Worm (Caenorhabditis elegans) whole organism, L4 larva: ENCODE results near the gene npp-15.

Experiments used
- F10B5.3 ChIP-seq: sonication (generic microtip); optimal IDR thresholded peaks from 2 replicates; lab custom pipeline; 2016; ENCODE audit warnings: mild to moderate bottlenecking, missing genetic modification characterization, missing compliant biosample characterization
- Y105C5A.15 ChIP-seq: fragments of 200-800 bp; sonication (Bioruptor generic); IDR thresholded peaks from 2 replicates; pipeline ENCODE4 v1.3.6; 2022; ENCODE audit warnings: missing genetic modification characterization, missing compliant biosample characterization
- ZK546.5 ChIP-seq, 2 experiments: sonication (generic microtip); optimal IDR thresholded peaks; 2 replicates each; lab custom pipeline; 2017; ENCODE audit warnings: missing biosample characterization in 2 of 2, missing genetic modification characterization in 2 of 2
- aha-1 ChIP-seq: fragments of 150-350 bp; peaks from one replicate; lab custom pipeline; 2014; ENCODE audit warnings: missing biosample characterization, missing genetic modification characterization
- ama-1 ChIP-seq: fragments of 150-350 bp; optimal IDR thresholded peaks from 2 replicates; lab custom pipeline; 2014; ENCODE audit warnings: inconsistent platforms, mixed read lengths
- arid-1 ChIP-seq: fragments of 200-800 bp; sonication (Bioruptor generic); conservative IDR thresholded peaks from 2 replicates; pipeline ENCODE4 v1.3.6; 2022; ENCODE audit warnings: missing genetic modification reagents, missing genetic modification characterization, missing compliant biosample characterization
- ceh-20 ChIP-seq: fragments of 200-800 bp; sonication (Bioruptor generic); IDR thresholded peaks from 2 replicates; pipeline ENCODE4 v1.3.6; 2022; ENCODE audit warnings: missing genetic modification reagents, missing genetic modification characterization, missing compliant biosample characterization
- ceh-44 ChIP-seq: fragments of 200-800 bp; sonication (Bioruptor generic); IDR thresholded peaks from 2 replicates; pipeline ENCODE4 v1.3.6; 2022; ENCODE audit warnings: missing genetic modification reagents, missing genetic modification characterization, missing compliant biosample characterization
- daf-16 ChIP-seq, 3 experiments: sonication (generic microtip); optimal IDR thresholded peaks; 2 replicates each; lab custom pipeline; 2016 to 2017; ENCODE audit warnings: missing genetic modification characterization in 3 of 3, missing genetic modification reagents in 3 of 3, mild to moderate bottlenecking in 2 of 3, missing compliant biosample characterization in 2 of 3, missing biosample characterization in 1 of 3, moderate library complexity in 1 of 3
- daf-19 ChIP-seq: fragments of 200-800 bp; sonication (Bioruptor generic); conservative IDR thresholded peaks from 2 replicates; pipeline ENCODE4 v1.3.6; 2022; ENCODE audit warnings: missing genetic modification characterization, missing compliant biosample characterization
- dmd-6 ChIP-seq: fragments of 200-800 bp; sonication (Bioruptor generic); IDR thresholded peaks from 2 replicates; pipeline ENCODE4 v1.3.6; 2022; ENCODE audit warnings: missing genetic modification reagents, missing genetic modification characterization, missing compliant biosample characterization
- dmd-8 ChIP-seq: fragments of 200-800 bp; sonication (Bioruptor generic); IDR thresholded peaks from 2 replicates; pipeline ENCODE4 v1.3.6; 2022; ENCODE audit warnings: missing genetic modification characterization, missing compliant biosample characterization
- dmd-9 ChIP-seq: fragments of 200-800 bp; sonication (Bioruptor generic); IDR thresholded peaks from 2 replicates; pipeline ENCODE4 v1.3.6; 2022; ENCODE audit warnings: missing genetic modification reagents, missing genetic modification characterization, missing compliant biosample characterization
- dpl-1 ChIP-seq: fragments of 150-350 bp; optimal IDR thresholded peaks from 2 replicates; lab custom pipeline; 2014; ENCODE audit warnings: missing biosample characterization, missing genetic modification reagents, missing genetic modification characterization
- dve-1 ChIP-seq: sonication (generic microtip); optimal IDR thresholded peaks from 2 replicates; lab custom pipeline; 2017; ENCODE audit warnings: antibody characterized with exemption, mild to moderate bottlenecking, missing genetic modification characterization, missing compliant biosample characterization; ENCODE audit not compliant: insufficient read depth
- fkh-10 ChIP-seq: fragments of 150-350 bp; optimal IDR thresholded peaks from 2 replicates; lab custom pipeline; 2014; ENCODE audit warnings: missing biosample characterization, missing genetic modification reagents, missing genetic modification characterization
- hlh-11 ChIP-seq: fragments of 200-800 bp; sonication (Bioruptor generic); optimal IDR thresholded peaks from 2 replicates; lab custom pipeline; 2018; ENCODE audit warnings: mild to moderate bottlenecking, missing genetic modification characterization, missing compliant biosample characterization
- hlh-30 ChIP-seq: sonication (generic microtip); optimal IDR thresholded peaks from 2 replicates; lab custom pipeline; 2017; ENCODE audit warnings: antibody characterized with exemption, mild to moderate bottlenecking, missing genetic modification characterization, missing compliant biosample characterization; ENCODE audit not compliant: insufficient read depth
- hmg-1.1 ChIP-seq: fragments of 200-800 bp; sonication (Bioruptor generic); IDR thresholded peaks from 2 replicates; pipeline ENCODE4 v1.3.6; 2022; ENCODE audit warnings: missing genetic modification reagents, missing genetic modification characterization, missing compliant biosample characterization
- lin-13 ChIP-seq: fragments of 150-350 bp; optimal IDR thresholded peaks from 2 replicates; lab custom pipeline; 2014; ENCODE audit warnings: missing biosample characterization, missing genetic modification reagents, missing genetic modification characterization
- lin-15B ChIP-seq: fragments of 150-350 bp; sonication (generic microtip); optimal IDR thresholded peaks from 3 replicates; lab custom pipeline; 2014; ENCODE audit warnings: missing biosample characterization, missing genetic modification characterization
- lin-39 ChIP-seq: fragments of 150-350 bp; optimal IDR thresholded peaks from 2 replicates; lab custom pipeline; 2014; ENCODE audit warnings: missing biosample characterization, missing genetic modification reagents, missing genetic modification characterization
- lir-3 ChIP-seq: sonication (generic microtip); optimal IDR thresholded peaks from 2 replicates; lab custom pipeline; 2016; ENCODE audit warnings: mild to moderate bottlenecking, missing genetic modification characterization, missing compliant biosample characterization
- lsy-2 ChIP-seq, 2 experiments: fragments of 150-350 bp in 1 of 2; sonication (generic microtip) in 1 of 2; optimal IDR thresholded peaks; 2 replicates each; lab custom pipeline; 2014 to 2017; ENCODE audit warnings: missing biosample characterization in 2 of 2, missing genetic modification characterization in 2 of 2
- mdl-1 ChIP-seq, 2 experiments: fragments of 150-350 bp in 1 of 2; sonication (generic microtip) in 1 of 2; optimal IDR thresholded peaks; 2 replicates each; lab custom pipeline; 2014 to 2017; ENCODE audit warnings: missing biosample characterization in 2 of 2, missing genetic modification characterization in 2 of 2
- mdt-29 ChIP-seq: fragments of 200-800 bp; sonication (Bioruptor generic); IDR thresholded peaks from 2 replicates; pipeline ENCODE4 v1.3.6; 2022; ENCODE audit warnings: missing genetic modification reagents, missing genetic modification characterization, missing compliant biosample characterization
- mep-1 ChIP-seq: fragments of 150-350 bp; sonication (generic microtip); optimal IDR thresholded peaks from 3 replicates; lab custom pipeline; 2014; ENCODE audit warnings: missing biosample characterization, missing genetic modification characterization
- mes-2 ChIP-seq: sonication (generic microtip); optimal IDR thresholded peaks from 2 replicates; lab custom pipeline; 2016; ENCODE audit warnings: missing genotype, mild to moderate bottlenecking, missing genetic modification characterization, missing compliant biosample characterization; ENCODE audit not compliant: poor library complexity, severe bottlenecking
- mxl-2 ChIP-seq: fragments of 200-800 bp; sonication (Bioruptor generic); conservative IDR thresholded peaks from 2 replicates; pipeline ENCODE4 v1.3.6; 2022; ENCODE audit warnings: missing genetic modification reagents, missing genetic modification characterization, missing compliant biosample characterization
- pqm-1 ChIP-seq: sonication (generic microtip); optimal IDR thresholded peaks from 2 replicates; lab custom pipeline; 2017; ENCODE audit warnings: missing biosample characterization, missing genetic modification characterization
- snpc-1.2 ChIP-seq: fragments of 200-800 bp; sonication (Bioruptor generic); IDR thresholded peaks from 2 replicates; pipeline ENCODE4 v1.3.6; 2022; ENCODE audit warnings: missing genetic modification reagents, missing genetic modification characterization, missing compliant biosample characterization
- tra-1 ChIP-seq: fragments of 200-800 bp; sonication (Bioruptor generic); IDR thresholded peaks from 2 replicates; pipeline ENCODE4 v1.3.6; 2022; ENCODE audit warnings: missing genetic modification reagents, missing genetic modification characterization, missing compliant biosample characterization
- unc-62 ChIP-seq, 3 experiments: fragments of 150-350 bp in 1 of 3; sonication (generic microtip); optimal IDR thresholded peaks in 2 of 3; peaks in 1 of 3; 1 replicate in 1 of 3; 2 replicates in 2 of 3; lab custom pipeline; 2014 to 2017; ENCODE audit warnings: missing biosample characterization in 3 of 3, missing genetic modification characterization in 3 of 3, missing genetic modification reagents in 3 of 3, missing genotype in 1 of 3
- zfp-3 ChIP-seq: fragments of 200-800 bp; sonication (Bioruptor generic); conservative IDR thresholded peaks from 2 replicates; pipeline ENCODE4 v1.3.6; 2022; ENCODE audit warnings: missing genetic modification reagents, missing genetic modification characterization, missing compliant biosample characterization
- ztf-7 ChIP-seq: fragments of 150-350 bp; optimal IDR thresholded peaks from 2 replicates; lab custom pipeline; 2014; ENCODE audit warnings: missing biosample characterization, missing genetic modification characterization

Gene npp-15

DNA sequence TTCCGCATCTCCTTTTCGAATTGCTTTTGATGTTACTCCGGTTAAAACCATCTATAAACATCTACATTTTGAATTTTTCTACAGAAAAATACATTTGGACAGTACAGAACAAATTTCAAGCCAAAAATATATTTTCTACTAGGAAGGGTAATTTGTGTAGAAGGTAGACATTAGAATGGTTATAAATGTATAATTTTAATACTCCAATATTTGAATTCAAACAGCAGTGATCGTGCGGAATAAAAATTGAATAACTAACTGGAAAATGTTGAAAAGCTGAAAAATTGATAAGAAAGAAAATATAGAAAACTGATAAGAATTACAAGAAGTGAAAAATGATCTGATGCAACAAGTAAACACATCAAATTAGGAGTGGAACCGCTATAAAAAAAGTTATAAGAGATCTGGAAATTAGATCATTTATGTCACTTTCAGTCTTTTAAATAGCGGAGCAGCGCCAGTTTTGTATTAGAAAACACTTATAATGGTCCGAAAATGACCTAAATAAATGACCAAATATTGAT is 18.2 kb downstream of the npp-15 start, which contains the start of gene gsto-1:
Gene gsto-1 (minus strand): TSS at position 51 of the 524 bp plus-strand sequence.
- TF ChIP-seq daf-16 (GFP tag; optimal IDR thresholded peaks at IDR 0.05; lab: Kevin White, UChicago) (no peak), daf-16 (tag; optimal IDR thresholded peaks at IDR 0.05; lab: Kevin White, UChicago) (peak; percentile 81), dve-1 (tag; lab: Kevin White, UChicago) (peak; percentile 47), ceh-44 (no peak), arid-1 (GFP tag; lab: Robert Waterston, UW) (no peak), ztf-7 (tag; lab: Kevin White, UChicago) (peak; percentile 89), mep-1 (tag; lab: Kevin White, UChicago) (peak; percentile 40), pqm-1 (tag; lab: Kevin White, UChicago) (peak; percentile 21), ceh-20 (no peak)
- TF ChIP-seq, all 104 proteins: peak for 5

ce11 chrIII:7947677-7948076 is 18.8 kb downstream of the npp-15 start:
- TF ChIP-seq hmg-1.1 (no peak), zfp-3 (GFP tag; lab: Robert Waterston, UW) (no peak), lin-13 (no peak), mxl-2 (GFP tag; lab: Robert Waterston, UW) (no peak), lin-39 (tag; lab: Kevin White, UChicago) (no peak), dve-1 (tag; lab: Kevin White, UChicago) (no peak), dmd-9 (GFP tag; lab: Robert Waterston, UW) (no peak), fkh-10 (GFP tag; lab: Kevin White, UChicago) (no peak), ceh-20 (no peak), arid-1 (GFP tag; lab: Robert Waterston, UW) (no peak), F10B5.3 (tag; lab: Kevin White, UChicago) (no peak), mdt-29 (GFP tag; lab: Robert Waterston, UW) (no peak), dmd-8 (GFP tag; lab: Robert Waterston, UW) (no peak), snpc-1.2 (GFP tag; lab: Robert Waterston, UW) (no peak), tra-1 (GFP tag; lab: Robert Waterston, UW) (no peak), hlh-30 (no peak), daf-19 (no peak), lir-3 (tag; lab: Kevin White, UChicago) (no peak)

DNA sequence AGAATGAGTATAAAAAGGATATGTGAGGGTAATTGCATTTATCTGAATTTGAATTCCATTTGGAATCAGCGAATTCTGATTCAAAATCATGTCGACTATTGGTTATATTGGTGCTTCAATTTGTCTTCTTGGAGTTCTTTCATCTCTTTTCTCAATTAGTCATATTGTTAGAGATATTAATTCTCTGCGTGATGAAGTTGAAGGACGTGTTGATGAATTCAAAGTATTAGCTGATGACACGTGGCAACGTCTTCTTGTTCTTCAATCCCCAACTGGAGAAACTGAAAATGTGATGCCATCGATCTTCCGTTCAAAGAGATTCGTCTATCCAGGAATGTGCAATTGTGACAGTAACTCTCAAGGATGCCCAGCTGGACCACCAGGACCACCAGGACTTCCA is 20.0 kb downstream of the npp-15 start, which contains the start of gene col-90:
Gene col-90 (plus strand): TSS at position 37 of the 400 bp plus-strand sequence.
- TF ChIP-seq lin-15B (tag; lab: Kevin White, UChicago) (no peak), unc-62 (GFP tag; optimal IDR thresholded peaks at IDR 0.05 in 1 of 2; lab: Kevin White, UChicago) (no peak), unc-62 (tag; optimal IDR thresholded peaks at IDR 0.05; lab: Kevin White, UChicago) (no peak), ama-1 (lab: Kevin White, UChicago) (peak; percentile 1), pqm-1 (tag; lab: Kevin White, UChicago) (no peak), ZK546.5 (tag; optimal IDR thresholded peaks at IDR 0.05; lab: Kevin White, UChicago) (no peak), aha-1 (tag; lab: Kevin White, UChicago) (peak; percentile 75)

DNA sequence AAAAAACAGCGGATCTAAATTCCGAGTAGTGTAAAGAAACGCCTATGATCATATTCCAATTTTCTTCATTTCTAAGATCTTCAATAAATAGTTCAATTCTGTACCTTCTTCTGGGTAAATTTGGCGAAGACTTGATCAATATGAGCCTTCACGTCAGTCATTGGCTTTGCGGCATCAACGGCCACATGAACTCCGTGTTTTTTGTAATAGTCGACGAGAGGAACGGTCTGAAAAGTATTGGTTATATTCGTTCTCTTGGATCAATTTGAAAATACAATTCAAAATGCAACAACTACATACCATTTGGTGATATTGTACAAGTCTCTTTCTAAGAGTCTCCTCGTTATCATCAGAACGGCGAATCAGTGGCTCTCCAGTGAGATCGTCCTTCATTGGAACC is 21.6 kb downstream of the npp-15 start:
- TF ChIP-seq aha-1 (tag; lab: Kevin White, UChicago) (peak; percentile 92), hlh-11 (tag; lab: Kevin White, UChicago) (no peak)

ce11 chrIII:7952077-7952765 is 23.4 kb downstream of the npp-15 start, which contains the start of gene C29E4.15:
Gene C29E4.15 (plus strand): TSS chrIII:7952623.
- TF ChIP-seq dpl-1 (GFP tag; lab: Kevin White, UChicago), result peak; percentile 86
- peak; percentile 69 for TF ChIP-seq mes-2 (tag; lab: Kevin White, UChicago)
- no peak for TF ChIP-seq dmd-6 (GFP tag; lab: Robert Waterston, UW)
- no peak for TF ChIP-seq ama-1 (lab: Kevin White, UChicago)
- peak; percentile 19 for TF ChIP-seq fkh-10 (GFP tag; lab: Kevin White, UChicago)
- TF ChIP-seq lsy-2 (tag; optimal IDR thresholded peaks at IDR 0.05; lab: Kevin White, UChicago), result peak in 1 of 2 experiments; percentile 76
- TF ChIP-seq hmg-1.1, result peak; percentile 37; the same call in 1 of the 2 replicates
- TF ChIP-seq mdl-1 (tag; optimal IDR thresholded peaks at IDR 0.05; lab: Kevin White, UChicago), result no peak
- no peak for TF ChIP-seq Y105C5A.15
- TF ChIP-seq unc-62 (GFP tag; optimal IDR thresholded peaks at IDR 0.05 in 1 of 2; lab: Kevin White, UChicago), result peak in 1 of 2 experiments; percentile 86
- no peak for TF ChIP-seq unc-62 (tag; optimal IDR thresholded peaks at IDR 0.05; lab: Kevin White, UChicago)
- TF ChIP-seq, all 104 proteins: peak for 6
